Worm (Caenorhabditis elegans) whole organism, L1 larva: ENCODE data around the gene idpp-15.

Experiments used
- C04F5.9 ChIP-seq: sonication (generic microtip); optimal IDR thresholded peaks from 2 replicates; lab custom pipeline; 2016; ENCODE audit warnings: missing genetic modification characterization, missing compliant biosample characterization
- C16A3.4 ChIP-seq: fragments of 150-350 bp; optimal IDR thresholded peaks from 2 replicates; lab custom pipeline; 2014; ENCODE audit warnings: missing biosample characterization, missing genetic modification characterization
- F16B12.6 ChIP-seq: fragments of 150-350 bp; optimal IDR thresholded peaks from 2 replicates; lab custom pipeline; 2014; ENCODE audit warnings: missing biosample characterization, missing genetic modification characterization
- aha-1 ChIP-seq: fragments of 150-350 bp; optimal IDR thresholded peaks from 2 replicates; lab custom pipeline; 2014; ENCODE audit warnings: missing biosample characterization, missing genetic modification characterization
- alr-1 ChIP-seq: fragments of 200-800 bp; sonication (Bioruptor generic); optimal IDR thresholded peaks from 2 replicates; lab custom pipeline; 2018; ENCODE audit warnings: borderline replicate concordance, mild to moderate bottlenecking, missing genetic modification characterization, missing compliant biosample characterization
- aly-2 ChIP-seq: fragments of 150-350 bp; optimal IDR thresholded peaks from 2 replicates; lab custom pipeline; 2014; ENCODE audit warnings: missing biosample characterization, missing genetic modification characterization
- ama-1 ChIP-seq: fragments of 150-350 bp; optimal IDR thresholded peaks from 2 replicates; lab custom pipeline; 2014
- blmp-1 ChIP-seq: fragments of 150-350 bp; optimal IDR thresholded peaks from 2 replicates; lab custom pipeline; 2014; ENCODE audit warnings: missing biosample characterization, missing genetic modification characterization
- ceh-63 ChIP-seq: fragments of 200-800 bp; sonication (Bioruptor generic); optimal IDR thresholded peaks from 2 replicates; lab custom pipeline; 2018; ENCODE audit warnings: mild to moderate bottlenecking, missing genetic modification characterization, missing compliant biosample characterization
- ceh-8 ChIP-seq: fragments of 200-800 bp; sonication (Bioruptor generic); optimal IDR thresholded peaks from 2 replicates; lab custom pipeline; 2018; ENCODE audit warnings: mild to moderate bottlenecking, missing genetic modification characterization, moderate library complexity, missing compliant biosample characterization
- efl-1 ChIP-seq, 4 experiments: fragments of 150-350 bp; optimal IDR thresholded peaks in 3 of 4; peaks in 1 of 4; 1 replicate in 1 of 4; 2 replicates in 3 of 4; lab custom pipeline; 2014; ENCODE audit warnings: missing biosample characterization in 2 of 4, missing genetic modification characterization in 2 of 4, missing genetic modification reagents in 2 of 4
- egl-13 ChIP-seq: sonication (generic microtip); optimal IDR thresholded peaks from 2 replicates; lab custom pipeline; 2016; ENCODE audit warnings: missing genotype, missing genetic modification reagents, missing genetic modification characterization, missing compliant biosample characterization
- egl-27 ChIP-seq, 2 experiments: fragments of 150-350 bp in 1 of 2; sonication (generic microtip); optimal IDR thresholded peaks; 3 replicates each; lab custom pipeline; 2017 to 2018; ENCODE audit warnings: missing biosample characterization in 2 of 2, missing genetic modification characterization in 2 of 2, missing genetic modification reagents in 2 of 2
- elt-3 ChIP-seq, 6 experiments: fragments of 150-350 bp in 1 of 6; sonication (generic microtip); optimal IDR thresholded peaks; 2 replicates each; lab custom pipeline; 2017 to 2018; ENCODE audit warnings: missing biosample characterization in 6 of 6, missing genetic modification characterization in 6 of 6, inconsistent platforms in 1 of 6
- fkh-10 ChIP-seq: sonication (generic microtip); optimal IDR thresholded peaks from 2 replicates; lab custom pipeline; 2017; ENCODE audit warnings: missing biosample characterization, missing genetic modification reagents, missing genetic modification characterization
- fos-1 ChIP-seq: fragments of 150-350 bp; optimal IDR thresholded peaks from 2 replicates; lab custom pipeline; 2014; ENCODE audit warnings: missing biosample characterization, missing genetic modification characterization
- grh-1 ChIP-seq: fragments of 200-800 bp; sonication (Bioruptor generic); IDR thresholded peaks from 2 replicates; pipeline ENCODE4 v1.3.6; 2022; ENCODE audit warnings: missing genetic modification reagents, missing genetic modification characterization, missing compliant biosample characterization
- hlh-4 ChIP-seq: sonication (generic microtip); optimal IDR thresholded peaks from 2 replicates; lab custom pipeline; 2016; ENCODE audit warnings: mild to moderate bottlenecking, missing genetic modification characterization, missing compliant biosample characterization
- hpl-2 ChIP-seq: fragments of 150-350 bp; optimal IDR thresholded peaks from 2 replicates; lab custom pipeline; 2014; ENCODE audit warnings: missing biosample characterization, missing genetic modification reagents, missing genetic modification characterization
- isw-1 ChIP-seq: fragments of 200-800 bp; sonication (Bioruptor generic); IDR thresholded peaks from 2 replicates; pipeline ENCODE4 v1.3.6; 2022; ENCODE audit warnings: missing genetic modification characterization, missing compliant biosample characterization
- jun-1 ChIP-seq: fragments of 150-350 bp; optimal IDR thresholded peaks from 2 replicates; lab custom pipeline; 2014; ENCODE audit warnings: missing biosample characterization, missing genetic modification reagents, missing genetic modification characterization
- lin-13 ChIP-seq: fragments of 150-350 bp; optimal IDR thresholded peaks from 2 replicates; lab custom pipeline; 2014; ENCODE audit warnings: missing biosample characterization, missing genetic modification reagents, missing genetic modification characterization
- lin-14 ChIP-seq: fragments of 200-800 bp; sonication (Bioruptor generic); optimal IDR thresholded peaks from 2 replicates; lab custom pipeline; 2018; ENCODE audit warnings: mild to moderate bottlenecking, missing genetic modification characterization, moderate library complexity, missing compliant biosample characterization
- lin-35 ChIP-seq, 2 experiments: fragments of 150-350 bp; optimal IDR thresholded peaks; 2 replicates each; lab custom pipeline; 2014; ENCODE audit warnings: missing biosample characterization in 2 of 2, missing genetic modification characterization in 2 of 2, missing genetic modification reagents in 2 of 2
- mab-9 ChIP-seq: fragments of 200-800 bp; sonication (Bioruptor generic); IDR thresholded peaks from 2 replicates; pipeline ENCODE4 v1.3.6; 2022; ENCODE audit warnings: missing genetic modification reagents, missing genetic modification characterization, missing compliant biosample characterization
- mdl-1 ChIP-seq, 2 experiments: fragments of 150-350 bp; optimal IDR thresholded peaks; 2 replicates each; lab custom pipeline; 2014 to 2017; ENCODE audit warnings: missing biosample characterization in 2 of 2, missing genetic modification characterization in 2 of 2, inconsistent platforms in 1 of 2
- nhr-11 ChIP-seq: fragments of 150-350 bp; optimal IDR thresholded peaks from 2 replicates; lab custom pipeline; 2014; ENCODE audit warnings: missing biosample characterization, missing genetic modification characterization
- nhr-20 ChIP-seq: sonication (generic microtip); optimal IDR thresholded peaks from 2 replicates; lab custom pipeline; 2016; ENCODE audit warnings: mild to moderate bottlenecking, missing genetic modification characterization, missing compliant biosample characterization
- nhr-71 ChIP-seq: sonication (generic microtip); optimal IDR thresholded peaks from 2 replicates; lab custom pipeline; 2016; ENCODE audit warnings: mild to moderate bottlenecking, missing genetic modification characterization, moderate library complexity, missing compliant biosample characterization
- nhr-76 ChIP-seq: sonication (generic microtip); optimal IDR thresholded peaks from 2 replicates; lab custom pipeline; 2017; ENCODE audit warnings: missing biosample characterization, missing genetic modification characterization
- nhr-77 ChIP-seq: fragments of 150-350 bp; optimal IDR thresholded peaks from 2 replicates; lab custom pipeline; 2014; ENCODE audit warnings: missing biosample characterization, missing genetic modification characterization
- nhr-90 ChIP-seq: sonication (generic microtip); optimal IDR thresholded peaks from 2 replicates; lab custom pipeline; 2016; ENCODE audit warnings: mild to moderate bottlenecking, missing genetic modification characterization, missing compliant biosample characterization; ENCODE audit not compliant: poor library complexity
- pag-3 ChIP-seq: sonication (generic microtip); optimal IDR thresholded peaks from 2 replicates; lab custom pipeline; 2017; ENCODE audit warnings: missing genetic modification characterization, mild to moderate bottlenecking, missing compliant biosample characterization, antibody characterized with exemption, borderline replicate concordance; ENCODE audit not compliant: insufficient read depth
- rnt-1 ChIP-seq: sonication (generic microtip); optimal IDR thresholded peaks from 2 replicates; lab custom pipeline; 2016; ENCODE audit warnings: mild to moderate bottlenecking, missing genetic modification characterization, moderate library complexity, missing compliant biosample characterization
- snu-23 ChIP-seq: sonication (generic microtip); optimal IDR thresholded peaks from 2 replicates; lab custom pipeline; 2016; ENCODE audit warnings: missing genetic modification characterization, missing compliant biosample characterization
- sox-4 ChIP-seq: sonication (generic microtip); optimal IDR thresholded peaks from 2 replicates; lab custom pipeline; 2016; ENCODE audit warnings: missing genetic modification characterization, missing compliant biosample characterization
- swsn-7 ChIP-seq: sonication (generic microtip); optimal IDR thresholded peaks from 2 replicates; lab custom pipeline; 2016; ENCODE audit warnings: missing genetic modification characterization, missing compliant biosample characterization
- tbx-2 ChIP-seq: sonication (generic microtip); optimal IDR thresholded peaks from 2 replicates; lab custom pipeline; 2016; ENCODE audit warnings: missing genetic modification characterization, missing compliant biosample characterization
- unc-130 ChIP-seq: fragments of 150-350 bp; optimal IDR thresholded peaks from 2 replicates; lab custom pipeline; 2017; ENCODE audit warnings: missing biosample characterization, missing genetic modification characterization, inconsistent platforms
- unc-30 ChIP-seq: sonication (generic microtip); optimal IDR thresholded peaks from 2 replicates; lab custom pipeline; 2017; ENCODE audit warnings: missing biosample characterization, missing genetic modification characterization
- unc-86 ChIP-seq: sonication (generic microtip); optimal IDR thresholded peaks from 2 replicates; lab custom pipeline; 2016; ENCODE audit warnings: missing genetic modification characterization, missing compliant biosample characterization
- vab-15 ChIP-seq: sonication (generic microtip); optimal IDR thresholded peaks from 2 replicates; lab custom pipeline; 2017; ENCODE audit warnings: missing genotype, mild to moderate bottlenecking, missing genetic modification characterization, missing compliant biosample characterization
- zip-4 ChIP-seq: fragments of 200-800 bp; sonication (Bioruptor generic); optimal IDR thresholded peaks from 2 replicates; lab custom pipeline; 2018; ENCODE audit warnings: mild to moderate bottlenecking, missing genetic modification characterization, moderate library complexity, missing compliant biosample characterization
- ztf-11 ChIP-seq, 2 experiments: sonication (generic microtip); optimal IDR thresholded peaks; 2 replicates each; lab custom pipeline; 2016 to 2017; ENCODE audit warnings: missing genetic modification characterization in 2 of 2, missing biosample characterization in 1 of 2, missing compliant biosample characterization in 1 of 2
- ztf-4 ChIP-seq: fragments of 150-350 bp; optimal IDR thresholded peaks from 2 replicates; lab custom pipeline; 2014; ENCODE audit warnings: missing biosample characterization, missing genetic modification characterization

idpp-15 gene

DNA sequence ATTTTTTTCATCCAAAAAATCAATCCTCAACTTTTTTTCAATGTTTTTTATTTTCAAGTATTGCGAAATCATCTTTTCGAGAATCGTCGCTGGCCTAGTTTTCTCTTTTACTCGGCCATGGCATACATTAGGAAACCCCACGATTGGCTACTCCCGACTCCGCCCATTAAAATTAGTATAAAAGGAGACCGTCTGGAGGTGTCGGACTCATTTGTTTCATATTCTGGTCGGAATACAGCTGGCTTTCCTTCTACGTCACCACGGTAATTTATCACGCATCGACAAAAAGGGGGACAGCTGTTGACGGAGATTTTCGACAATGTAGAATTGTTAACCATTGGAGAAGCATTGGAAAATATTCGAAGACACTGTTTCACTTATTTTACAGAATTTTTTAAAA is 4.1 kb downstream of the idpp-15 start (continued):
- TF ChIP-seq nhr-90 (tag; lab: Kevin White, UChicago) (peak; percentile 74), aha-1 (tag; lab: Kevin White, UChicago) (no peak), mab-9 (no peak), blmp-1 (tag; lab: Kevin White, UChicago) (peak; percentile 64), fos-1 (no peak), vab-15 (tag; lab: Kevin White, UChicago) (no peak), lin-13 (GFP tag; lab: Kevin White, UChicago) (no peak), ztf-11 (tag; optimal IDR thresholded peaks at IDR 0.05; lab: Kevin White, UChicago) (peak in 1 of 2 experiments; percentile 90), ceh-63 (GFP tag; lab: Kevin White, UChicago) (no peak), nhr-77 (tag; lab: Kevin White, UChicago) (no peak), ceh-8 (GFP tag; lab: Kevin White, UChicago) (peak; percentile 67), sox-4 (tag; lab: Kevin White, UChicago) (peak; percentile 17), pag-3 (tag; lab: Kevin White, UChicago) (no peak), hlh-4 (tag; lab: Kevin White, UChicago) (no peak), nhr-76 (tag; lab: Kevin White, UChicago) (no peak), swsn-7 (peak; percentile 81), efl-1 (optimal IDR thresholded peaks at IDR 0.05; lab: Kevin White, UChicago) (peak; percentile 58 to 66), efl-1 (GFP tag; optimal IDR thresholded peaks at IDR 0.05 in 1 of 2; lab: Kevin White, UChicago) (peak; percentile 68 to 94), hpl-2 (no peak), grh-1 (peak; percentile 64), egl-13 (peak; percentile 82), lin-14 (GFP tag; lab: Kevin White, UChicago) (peak; percentile 86), ama-1 (lab: Kevin White, UChicago) (peak; percentile 64), F16B12.6 (tag; lab: Kevin White, UChicago) (no peak), aly-2 (tag; lab: Kevin White, UChicago) (peak; percentile 40), unc-130 (tag; lab: Kevin White, UChicago) (no peak), ztf-4 (tag; lab: Kevin White, UChicago) (no peak), elt-3 (tag; optimal IDR thresholded peaks at IDR 0.05; lab: Kevin White, UChicago) (no peak), jun-1 (tag; lab: Kevin White, UChicago) (peak; percentile 43), C16A3.4 (tag; lab: Kevin White, UChicago) (no peak), alr-1 (no peak), unc-30 (tag; lab: Kevin White, UChicago) (no peak)

DNA sequence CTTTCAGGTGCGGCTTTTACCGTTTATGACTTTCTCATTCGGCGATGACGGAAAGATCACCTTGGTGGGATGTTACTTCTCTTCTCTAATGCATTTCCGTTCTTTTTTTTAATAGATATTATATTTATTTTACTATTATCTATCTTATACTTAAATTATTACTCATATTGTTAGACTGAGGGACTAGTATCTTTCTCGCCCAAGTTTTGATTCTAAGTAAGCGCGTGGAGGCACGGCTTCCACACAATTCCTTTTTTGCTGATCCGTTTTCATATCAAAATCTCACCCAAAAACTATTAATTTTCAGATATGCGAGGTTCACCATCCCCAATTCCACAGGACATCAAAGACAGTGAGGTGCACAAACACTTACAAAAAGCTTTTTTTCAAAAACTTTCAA is 4.9 kb downstream of the idpp-15 start, which contains the start of gene ZC21.10:
TSS of gene ZC21.10 (plus strand) at position 301 of the 400 bp plus-strand sequence.
- TF ChIP-seq nhr-71 (no peak), fkh-10 (GFP tag; lab: Kevin White, UChicago) (no peak), snu-23 (GFP tag; lab: Kevin White, UChicago) (no peak), mdl-1 (tag; optimal IDR thresholded peaks at IDR 0.05; lab: Kevin White, UChicago) (no peak), C04F5.9 (tag; lab: Kevin White, UChicago) (no peak), nhr-90 (tag; lab: Kevin White, UChicago) (no peak), unc-30 (tag; lab: Kevin White, UChicago) (no peak), C16A3.4 (tag; lab: Kevin White, UChicago) (no peak), ama-1 (lab: Kevin White, UChicago) (no peak), isw-1 (no peak), lin-35 (GFP tag; optimal IDR thresholded peaks at IDR 0.05; lab: Kevin White, UChicago) (no peak), unc-86 (tag; lab: Kevin White, UChicago) (no peak), nhr-11 (tag; lab: Kevin White, UChicago) (no peak), egl-27 (tag; optimal IDR thresholded peaks at IDR 0.05; lab: Kevin White, UChicago) (no peak), rnt-1 (tag; lab: Kevin White, UChicago) (no peak), nhr-20 (tag; lab: Kevin White, UChicago) (no peak), ztf-4 (tag; lab: Kevin White, UChicago) (no peak), zip-4 (GFP tag; lab: Kevin White, UChicago) (no peak), tbx-2 (tag; lab: Kevin White, UChicago) (no peak), hpl-2 (no peak)
